Worm (Caenorhabditis elegans): Measurements from ENCODE around the gene clec-225.

The clec-225 gene

DNA sequence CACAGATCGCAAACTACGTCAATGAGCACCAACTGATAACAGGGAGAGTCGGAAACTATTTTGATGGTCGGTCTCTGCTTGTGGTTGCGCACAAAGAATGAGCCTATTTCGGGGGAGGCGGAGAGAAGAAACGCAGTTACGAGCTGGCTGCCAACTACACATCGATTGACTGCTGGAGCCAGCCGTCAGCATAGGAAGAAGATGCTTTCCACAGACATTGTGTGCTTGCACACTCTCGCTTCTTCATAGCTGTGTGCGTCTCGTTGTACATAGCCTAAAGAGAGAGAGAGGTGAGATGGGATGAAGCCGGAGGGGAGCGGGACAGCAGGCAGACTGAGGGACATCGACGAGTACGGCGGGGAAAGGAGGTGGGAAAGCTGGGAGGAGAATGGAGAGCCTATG lies 4.2 kb downstream of the clec-225 start (continued):
- TF ChIP-seq nhr-12 (tag; optimal IDR thresholded peaks at IDR 0.05) (no peak), unc-39 (tag; optimal IDR thresholded peaks at IDR 0.05) (peak; percentile 37), sma-3 (GFP tag; optimal IDR thresholded peaks at IDR 0.05) (no peak), lin-11 (tag; optimal IDR thresholded peaks at IDR 0.05) (peak; percentile 73), nhr-11 (tag; optimal IDR thresholded peaks at IDR 0.05) (no peak), lin-39 (tag; optimal IDR thresholded peaks at IDR 0.05) (no peak), nhr-77 (tag; optimal IDR thresholded peaks at IDR 0.05) (no peak), sem-4 (tag; optimal IDR thresholded peaks at IDR 0.05) (peak; percentile 44), fos-1 (tag; optimal IDR thresholded peaks at IDR 0.05) (peak; percentile 64)

DNA sequence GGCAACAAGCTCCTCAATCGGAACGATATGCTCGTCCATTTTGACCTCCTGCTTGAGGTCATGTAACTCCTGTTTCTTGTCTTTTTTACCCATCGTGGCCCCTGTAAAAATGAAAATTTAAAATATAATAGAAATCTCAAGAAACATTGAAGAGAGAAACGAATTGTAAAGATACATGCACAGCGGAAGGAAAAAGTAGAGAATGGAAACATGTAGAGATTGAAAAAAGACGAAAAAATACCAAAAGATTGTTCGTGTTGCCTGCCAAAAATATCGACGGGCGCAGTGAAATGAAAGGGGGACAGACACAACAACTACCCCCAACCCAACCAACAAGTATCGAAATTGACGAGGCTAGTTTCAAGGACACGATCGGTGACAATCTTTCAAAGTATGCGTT lies 4.8 kb downstream of the clec-225 start, which contains the start of gene eat-6:
Gene eat-6 (minus strand): TSS at position 101 of the 400 bp plus-strand sequence.
- TF ChIP-seq mbf-1 (tag; optimal IDR thresholded peaks at IDR 0.05) (no peak), lin-13 (GFP tag; optimal IDR thresholded peaks at IDR 0.05) (no peak), nhr-6 (tag; optimal IDR thresholded peaks at IDR 0.05) (no peak), nhr-10 (tag; optimal IDR thresholded peaks at IDR 0.05) (no peak), unc-55 (GFP tag; optimal IDR thresholded peaks at IDR 0.05) (no peak), Y55F3AM.14 (GFP tag; optimal IDR thresholded peaks at IDR 0.05) (no peak), dmd-4 (tag; optimal IDR thresholded peaks at IDR 0.05) (no peak), elt-3 (tag; optimal IDR thresholded peaks at IDR 0.05) (no peak), ZK546.5 (tag; optimal IDR thresholded peaks at IDR 0.05) (no peak), ceh-16 (tag; optimal IDR thresholded peaks at IDR 0.05) (no peak), zag-1 (tag; optimal IDR thresholded peaks at IDR 0.05) (no peak), aly-2 (tag; optimal IDR thresholded peaks at IDR 0.05) (no peak), elt-1 (tag; optimal IDR thresholded peaks at IDR 0.05) (no peak), mab-5 (tag; optimal IDR thresholded peaks at IDR 0.05) (no peak), sma-3 (GFP tag; optimal IDR thresholded peaks at IDR 0.05) (no peak), nhr-237 (tag; optimal IDR thresholded peaks at IDR 0.05) (no peak), ztf-1 (GFP tag; conservative IDR thresholded peaks at IDR 0.05) (no peak), egl-27 (tag; optimal IDR thresholded peaks at IDR 0.05) (no peak), unc-62 (GFP tag; optimal IDR thresholded peaks at IDR 0.05) (no peak)

DNA sequence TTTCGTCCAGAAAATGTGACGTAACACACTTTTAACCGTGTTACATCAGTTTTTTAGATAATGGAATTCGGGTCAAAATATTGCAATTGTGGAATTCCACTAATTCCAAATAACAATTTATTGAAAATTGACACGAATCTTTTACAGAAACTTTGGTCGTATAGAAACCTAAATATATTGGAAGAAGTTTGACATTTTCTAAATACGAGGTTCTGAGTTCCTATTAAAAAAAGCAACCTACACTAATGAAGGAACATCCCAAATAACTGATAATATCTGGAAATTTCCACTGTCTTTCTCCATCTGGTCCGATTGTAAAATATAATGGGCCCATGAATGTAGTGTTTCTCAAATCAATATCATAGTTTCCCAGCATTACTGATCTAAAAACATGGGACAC lies 13.4 kb downstream of the clec-225 start:
- TF ChIP-seq aly-2 (tag; optimal IDR thresholded peaks at IDR 0.05) = no peak
- TF ChIP-seq elt-1 (tag; optimal IDR thresholded peaks at IDR 0.05) = no peak
- no peak for TF ChIP-seq nhr-77 (tag; optimal IDR thresholded peaks at IDR 0.05)
- TF ChIP-seq blmp-1 (tag; optimal IDR thresholded peaks at IDR 0.05; ENCODE audit: insufficient read depth) = no peak
- no peak for TF ChIP-seq peb-1 (tag; optimal IDR thresholded peaks at IDR 0.05)
- TF ChIP-seq skn-1 (tag; optimal IDR thresholded peaks at IDR 0.05) = no peak

DNA sequence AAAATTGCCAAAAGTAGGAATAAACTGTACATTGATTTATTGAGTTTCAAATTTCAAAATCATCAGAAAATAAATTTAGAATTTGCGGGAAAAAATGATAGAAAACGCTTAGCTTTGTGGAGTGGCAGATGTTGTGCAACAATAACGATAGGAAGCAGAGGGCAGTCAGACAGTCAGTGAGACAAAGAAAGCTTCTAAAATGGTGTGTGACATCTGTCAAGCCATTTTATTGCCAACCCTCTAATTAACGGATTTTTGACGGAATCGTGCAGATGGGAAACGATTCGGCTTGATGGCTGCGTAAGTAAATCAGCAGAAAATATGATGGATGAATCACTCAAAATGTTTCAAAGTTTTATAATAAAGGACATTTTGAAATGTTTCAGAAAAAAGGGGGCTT lies 14.6 kb downstream of the clec-225 start, which contains the start of gene max-1:
Gene max-1 (minus strand): TSS at position 124 of the 400 bp plus-strand sequence.
- no peak for TF ChIP-seq zag-1 (tag; optimal IDR thresholded peaks at IDR 0.05)
- TF ChIP-seq unc-62 (GFP tag; optimal IDR thresholded peaks at IDR 0.05) = no peak
- TF ChIP-seq nhr-129 (tag; optimal IDR thresholded peaks at IDR 0.05) = no peak
- no peak for TF ChIP-seq Y55F3AM.14 (GFP tag; optimal IDR thresholded peaks at IDR 0.05)
- no peak for TF ChIP-seq peb-1 (tag; optimal IDR thresholded peaks at IDR 0.05)
- no peak for TF ChIP-seq nhr-21 (tag; optimal IDR thresholded peaks at IDR 0.05)
- TF ChIP-seq nhr-25 (tag; optimal IDR thresholded peaks at IDR 0.05) = no peak
- TF ChIP-seq lin-11 (tag; optimal IDR thresholded peaks at IDR 0.05) = no peak
- no peak for TF ChIP-seq aly-2 (tag; optimal IDR thresholded peaks at IDR 0.05)
- no peak for TF ChIP-seq mdl-1 (tag; optimal IDR thresholded peaks at IDR 0.05)
- no peak for TF ChIP-seq snpc-4 (tag; optimal IDR thresholded peaks at IDR 0.05)
- TF ChIP-seq C34F6.9 (tag; optimal IDR thresholded peaks at IDR 0.05) = no peak
- no peak for TF ChIP-seq unc-55 (GFP tag; optimal IDR thresholded peaks at IDR 0.05)
- TF ChIP-seq ama-1 (optimal IDR thresholded peaks at IDR 0.05) = no peak
- no peak for TF ChIP-seq unc-39 (tag; optimal IDR thresholded peaks at IDR 0.05)
- no peak for TF ChIP-seq nhr-77 (tag; optimal IDR thresholded peaks at IDR 0.05)

DNA sequence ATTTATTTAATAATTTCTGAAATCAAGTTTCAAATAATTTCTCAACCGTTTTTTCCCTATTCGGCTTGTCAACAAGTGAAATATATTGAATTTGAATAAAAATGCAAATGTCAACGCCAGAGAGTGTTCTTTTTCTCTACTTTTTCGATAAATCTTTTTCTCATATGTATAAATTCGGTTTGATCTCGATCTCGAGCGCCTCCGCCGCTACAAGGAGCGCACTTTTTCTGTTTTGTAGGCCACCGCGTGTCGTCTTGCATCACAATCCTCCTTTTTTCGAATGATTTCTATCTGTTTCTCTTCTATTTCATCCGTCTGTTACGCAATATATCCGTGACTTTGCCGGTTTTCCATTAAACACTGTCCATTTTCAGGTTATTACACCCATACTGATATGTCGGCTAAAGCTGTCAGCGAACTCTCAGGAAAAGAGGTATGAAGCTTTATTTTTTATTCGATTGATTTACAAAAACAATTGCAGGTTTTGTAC lies 18.5 kb downstream of the clec-225 start, which contains the start of gene acly-2:
Gene acly-2 (plus strand): TSS at position 375 of the 490 bp plus-strand sequence.
- no peak for TF ChIP-seq lin-39 (tag; optimal IDR thresholded peaks at IDR 0.05)
- TF ChIP-seq ztf-4 (tag; optimal IDR thresholded peaks at IDR 0.05) = no peak
- TF ChIP-seq crh-2 (tag; optimal IDR thresholded peaks at IDR 0.05) = no peak
- TF ChIP-seq snpc-4 (tag; optimal IDR thresholded peaks at IDR 0.05) = no peak
- no peak for TF ChIP-seq sem-4 (tag; optimal IDR thresholded peaks at IDR 0.05)
- TF ChIP-seq nhr-77 (tag; optimal IDR thresholded peaks at IDR 0.05) = no peak
- no peak for TF ChIP-seq elt-1 (tag; optimal IDR thresholded peaks at IDR 0.05)
- TF ChIP-seq skn-1 (tag; optimal IDR thresholded peaks at IDR 0.05) = no peak
- no peak for TF ChIP-seq F13H6.1 (tag; optimal IDR thresholded peaks at IDR 0.05)
- TF ChIP-seq unc-39 (tag; optimal IDR thresholded peaks at IDR 0.05) = no peak
- no peak for TF ChIP-seq ztf-11 (tag; optimal IDR thresholded peaks at IDR 0.05)
- TF ChIP-seq nhr-129 (tag; optimal IDR thresholded peaks at IDR 0.05) = no peak
- no peak for TF ChIP-seq lin-11 (tag; optimal IDR thresholded peaks at IDR 0.05)
- TF ChIP-seq mab-5 (tag; optimal IDR thresholded peaks at IDR 0.05) = no peak
- TF ChIP-seq nhr-11 (tag; optimal IDR thresholded peaks at IDR 0.05) = no peak
- no peak for TF ChIP-seq gmeb-1 (tag; optimal IDR thresholded peaks at IDR 0.05)
- no peak for TF ChIP-seq nhr-6 (tag; optimal IDR thresholded peaks at IDR 0.05)
- TF ChIP-seq aly-2 (tag; optimal IDR thresholded peaks at IDR 0.05) = no peak

All from whole organism, L2 larva.